Worm (Caenorhabditis elegans): ENCODE data around the gene Y57G11C.43.
"Not testable (repeated sequence)": the region's sequence is repeated elsewhere in the genome, so short reads cannot be mapped to it uniquely, and the experiment has no call there.

- not testable (repeated sequence) for TF ChIP-seq ztf-23 (GFP tag; IDR thresholded peaks at IDR 0.05); med-1 (GFP tag; optimal IDR thresholded peaks at IDR 0.05; ENCODE audit: insufficient read depth); tab-1 (GFP tag; IDR thresholded peaks at IDR 0.05); flt-1 (GFP tag; IDR thresholded peaks at IDR 0.05); ref-1 (GFP tag; conservative IDR thresholded peaks at IDR 0.05); ztf-29 (GFP tag; IDR thresholded peaks at IDR 0.05); klf-2 (GFP tag; conservative IDR thresholded peaks at IDR 0.05)
- peak; percentile 12 for TF ChIP-seq cog-1 (tag; optimal IDR thresholded peaks at IDR 0.05)
Measured at ce11 chrIV:14763348-14763747, 5.9 kb upstream of the Y57G11C.43 start.
